Worm (Caenorhabditis elegans) whole organism, early embryonic: ENCODE measurements around the gene F36A4.1.

Experiments used
- aly-1 ChIP-seq: sonication (generic microtip); optimal IDR thresholded peaks from 2 replicates; lab custom pipeline; 2016; ENCODE audit warnings: missing genetic modification characterization, missing compliant biosample characterization
- ama-1 ChIP-seq: fragments of 150-350 bp; optimal IDR thresholded peaks from 2 replicates; lab custom pipeline; 2014
- ceh-13 ChIP-seq: fragments of 200-800 bp; sonication (Bioruptor generic); optimal IDR thresholded peaks from 2 replicates; lab custom pipeline; 2018; ENCODE audit warnings: mild to moderate bottlenecking, missing genetic modification characterization, missing compliant biosample characterization
- ceh-36 ChIP-seq: sonication (generic microtip); optimal IDR thresholded peaks from 2 replicates; lab custom pipeline; 2016; ENCODE audit warnings: missing genetic modification characterization, inconsistent platforms, missing compliant biosample characterization
- ets-7 ChIP-seq: sonication (generic microtip); optimal IDR thresholded peaks from 2 replicates; lab custom pipeline; 2016; ENCODE audit warnings: missing genotype, missing genetic modification characterization, missing compliant biosample characterization
- flt-1 ChIP-seq: fragments of 200-800 bp; sonication (Bioruptor generic); IDR thresholded peaks from 2 replicates; pipeline ENCODE4 v1.3.6; 2022; ENCODE audit warnings: missing genetic modification characterization, missing compliant biosample characterization
- hmbx-1 ChIP-seq: sonication (generic microtip); optimal IDR thresholded peaks from 2 replicates; lab custom pipeline; 2016; ENCODE audit warnings: mild to moderate bottlenecking, missing genetic modification characterization, missing compliant biosample characterization
- hnd-1 ChIP-seq: sonication (generic microtip); optimal IDR thresholded peaks from 2 replicates; lab custom pipeline; 2016; ENCODE audit warnings: missing genetic modification characterization, missing compliant biosample characterization
- scrt-1 ChIP-seq: fragments of 200-800 bp; sonication (Bioruptor generic); IDR thresholded peaks from 2 replicates; pipeline ENCODE4 v1.3.6; 2022; ENCODE audit warnings: missing genetic modification characterization, missing compliant biosample characterization
- sea-1 ChIP-seq: fragments of 200-800 bp; sonication (Bioruptor generic); conservative IDR thresholded peaks from 2 replicates; pipeline ENCODE4 v1.3.6; 2022; ENCODE audit warnings: missing genetic modification characterization, missing compliant biosample characterization
- tbx-11 ChIP-seq: fragments of 200-800 bp; sonication (Bioruptor generic); IDR thresholded peaks from 2 replicates; pipeline ENCODE4 v1.3.6; 2022; ENCODE audit warnings: missing genetic modification characterization, missing compliant biosample characterization
- tbx-37 ChIP-seq: fragments of 200-800 bp; sonication (Bioruptor generic); conservative IDR thresholded peaks from 2 replicates; pipeline ENCODE4 v1.3.6; 2022; ENCODE audit warnings: missing genetic modification reagents, missing genetic modification characterization, missing compliant biosample characterization

ce11 chrIV:4236671-4237070 is 35.6 kb upstream of the F36A4.1 start:
- TF ChIP-seq flt-1 (GFP tag; lab: Robert Waterston, UW), result no peak
- no peak for TF ChIP-seq ama-1 (lab: Kevin White, UChicago)
- TF ChIP-seq ceh-13 (GFP tag; lab: Kevin White, UChicago), result no peak
- TF ChIP-seq sea-1, result no peak
- no peak for TF ChIP-seq ceh-36
- no peak for TF ChIP-seq ets-7 (tag; lab: Kevin White, UChicago)
- no peak for TF ChIP-seq hmbx-1
- no peak for TF ChIP-seq aly-1 (tag; lab: Kevin White, UChicago)
- TF ChIP-seq tbx-37 (GFP tag; lab: Robert Waterston, UW), result no peak
- TF ChIP-seq hnd-1 (tag; lab: Kevin White, UChicago), result no peak
- no peak for TF ChIP-seq scrt-1 (GFP tag; lab: Robert Waterston, UW)
- TF ChIP-seq tbx-11 (GFP tag; lab: Robert Waterston, UW), result no peak
